Worm (Caenorhabditis elegans) whole organism, L1 larva: ENCODE measurements around the gene spat-1.

Experiments used
- C16A3.4 ChIP-seq: fragments of 150-350 bp; optimal IDR thresholded peaks from 2 replicates; lab custom pipeline; 2014; ENCODE audit warnings: missing biosample characterization, missing genetic modification characterization
- C34B4.2 ChIP-seq: sonication (generic microtip); optimal IDR thresholded peaks from 2 replicates; lab custom pipeline; 2017; ENCODE audit warnings: mild to moderate bottlenecking, missing genetic modification characterization, missing compliant biosample characterization
- F16B12.6 ChIP-seq: fragments of 150-350 bp; optimal IDR thresholded peaks from 2 replicates; lab custom pipeline; 2014; ENCODE audit warnings: missing biosample characterization, missing genetic modification characterization
- Y116A8C.19 ChIP-seq: sonication (generic microtip); optimal IDR thresholded peaks from 2 replicates; lab custom pipeline; 2016; ENCODE audit warnings: missing compliant biosample characterization, missing genetic modification characterization, borderline replicate concordance
- aly-2 ChIP-seq: fragments of 150-350 bp; optimal IDR thresholded peaks from 2 replicates; lab custom pipeline; 2014; ENCODE audit warnings: missing biosample characterization, missing genetic modification characterization
- blmp-1 ChIP-seq: fragments of 150-350 bp; optimal IDR thresholded peaks from 2 replicates; lab custom pipeline; 2014; ENCODE audit warnings: missing biosample characterization, missing genetic modification characterization
- dpl-1 ChIP-seq, 3 experiments: fragments of 150-350 bp in 2 of 3; sonication (generic microtip) in 1 of 3; optimal IDR thresholded peaks; 2 replicates each; lab custom pipeline; 2014 to 2017; ENCODE audit warnings: missing biosample characterization in 3 of 3, missing genetic modification characterization in 3 of 3, missing genetic modification reagents in 3 of 3
- efl-1 ChIP-seq, 4 experiments: fragments of 150-350 bp; optimal IDR thresholded peaks in 3 of 4; peaks in 1 of 4; 1 replicate in 1 of 4; 2 replicates in 3 of 4; lab custom pipeline; 2014; ENCODE audit warnings: missing biosample characterization in 2 of 4, missing genetic modification characterization in 2 of 4, missing genetic modification reagents in 2 of 4
- egl-13 ChIP-seq: sonication (generic microtip); optimal IDR thresholded peaks from 2 replicates; lab custom pipeline; 2016; ENCODE audit warnings: missing genotype, missing genetic modification reagents, missing genetic modification characterization, missing compliant biosample characterization
- elt-2 ChIP-seq: sonication (generic microtip); optimal IDR thresholded peaks from 2 replicates; lab custom pipeline; 2016; ENCODE audit warnings: missing genetic modification characterization, mild to moderate bottlenecking, inconsistent platforms, missing compliant biosample characterization, missing genetic modification reagents
- elt-3 ChIP-seq, 6 experiments: fragments of 150-350 bp in 1 of 6; sonication (generic microtip); optimal IDR thresholded peaks; 2 replicates each; lab custom pipeline; 2017 to 2018; ENCODE audit warnings: missing biosample characterization in 6 of 6, missing genetic modification characterization in 6 of 6, inconsistent platforms in 1 of 6
- fkh-10 ChIP-seq: sonication (generic microtip); optimal IDR thresholded peaks from 2 replicates; lab custom pipeline; 2017; ENCODE audit warnings: missing biosample characterization, missing genetic modification reagents, missing genetic modification characterization
- fos-1 ChIP-seq: fragments of 150-350 bp; optimal IDR thresholded peaks from 2 replicates; lab custom pipeline; 2014; ENCODE audit warnings: missing biosample characterization, missing genetic modification characterization
- irx-1 ChIP-seq: sonication (generic microtip); optimal IDR thresholded peaks from 2 replicates; lab custom pipeline; 2016; ENCODE audit warnings: missing genetic modification characterization, missing compliant biosample characterization
- isw-1 ChIP-seq: fragments of 200-800 bp; sonication (Bioruptor generic); IDR thresholded peaks from 2 replicates; pipeline ENCODE4 v1.3.6; 2022; ENCODE audit warnings: missing genetic modification characterization, missing compliant biosample characterization
- lin-13 ChIP-seq: fragments of 150-350 bp; optimal IDR thresholded peaks from 2 replicates; lab custom pipeline; 2014; ENCODE audit warnings: missing biosample characterization, missing genetic modification reagents, missing genetic modification characterization
- lin-14 ChIP-seq: fragments of 200-800 bp; sonication (Bioruptor generic); optimal IDR thresholded peaks from 2 replicates; lab custom pipeline; 2018; ENCODE audit warnings: mild to moderate bottlenecking, missing genetic modification characterization, moderate library complexity, missing compliant biosample characterization
- lin-15B ChIP-seq: fragments of 150-350 bp; sonication (generic microtip); optimal IDR thresholded peaks from 3 replicates; lab custom pipeline; 2014; ENCODE audit warnings: missing biosample characterization, missing genetic modification characterization
- lin-35 ChIP-seq, 2 experiments: fragments of 150-350 bp; optimal IDR thresholded peaks; 2 replicates each; lab custom pipeline; 2014; ENCODE audit warnings: missing biosample characterization in 2 of 2, missing genetic modification characterization in 2 of 2, missing genetic modification reagents in 2 of 2
- lir-3 ChIP-seq: sonication (generic microtip); optimal IDR thresholded peaks from 2 replicates; lab custom pipeline; 2016; ENCODE audit warnings: mild to moderate bottlenecking, missing genetic modification characterization, moderate library complexity, missing compliant biosample characterization; ENCODE audit not compliant: poor library complexity
- lsy-2 ChIP-seq, 2 experiments: fragments of 150-350 bp; optimal IDR thresholded peaks; 2 replicates each; lab custom pipeline; 2014; ENCODE audit warnings: missing biosample characterization in 2 of 2, missing genetic modification characterization in 2 of 2
- mdl-1 ChIP-seq, 2 experiments: fragments of 150-350 bp; optimal IDR thresholded peaks; 2 replicates each; lab custom pipeline; 2014 to 2017; ENCODE audit warnings: missing biosample characterization in 2 of 2, missing genetic modification characterization in 2 of 2, inconsistent platforms in 1 of 2
- nhr-47 ChIP-seq: sonication (generic microtip); optimal IDR thresholded peaks from 2 replicates; lab custom pipeline; 2016; ENCODE audit warnings: mild to moderate bottlenecking, missing genetic modification characterization, moderate library complexity, missing compliant biosample characterization
- nhr-71 ChIP-seq: sonication (generic microtip); optimal IDR thresholded peaks from 2 replicates; lab custom pipeline; 2016; ENCODE audit warnings: mild to moderate bottlenecking, missing genetic modification characterization, moderate library complexity, missing compliant biosample characterization
- nhr-85 ChIP-seq: sonication (generic microtip); peaks from one replicate; lab custom pipeline; 2016; ENCODE audit warnings: missing genetic modification characterization, inconsistent platforms, missing compliant biosample characterization
- nhr-90 ChIP-seq: sonication (generic microtip); optimal IDR thresholded peaks from 2 replicates; lab custom pipeline; 2016; ENCODE audit warnings: mild to moderate bottlenecking, missing genetic modification characterization, missing compliant biosample characterization; ENCODE audit not compliant: poor library complexity
- rnt-1 ChIP-seq: sonication (generic microtip); optimal IDR thresholded peaks from 2 replicates; lab custom pipeline; 2016; ENCODE audit warnings: mild to moderate bottlenecking, missing genetic modification characterization, moderate library complexity, missing compliant biosample characterization
- skn-1 ChIP-seq: fragments of 150-350 bp; optimal IDR thresholded peaks from 2 replicates; lab custom pipeline; 2014; ENCODE audit warnings: missing biosample characterization, missing genetic modification characterization
- snpc-4 ChIP-seq: fragments of 150-350 bp; optimal IDR thresholded peaks from 2 replicates; lab custom pipeline; 2014; ENCODE audit warnings: missing biosample characterization, missing genetic modification characterization
- snu-23 ChIP-seq: sonication (generic microtip); optimal IDR thresholded peaks from 2 replicates; lab custom pipeline; 2016; ENCODE audit warnings: missing genetic modification characterization, missing compliant biosample characterization
- swsn-7 ChIP-seq: sonication (generic microtip); optimal IDR thresholded peaks from 2 replicates; lab custom pipeline; 2016; ENCODE audit warnings: missing genetic modification characterization, missing compliant biosample characterization
- tbx-2 ChIP-seq: sonication (generic microtip); optimal IDR thresholded peaks from 2 replicates; lab custom pipeline; 2016; ENCODE audit warnings: missing genetic modification characterization, missing compliant biosample characterization
- unc-130 ChIP-seq: fragments of 150-350 bp; optimal IDR thresholded peaks from 2 replicates; lab custom pipeline; 2017; ENCODE audit warnings: missing biosample characterization, missing genetic modification characterization, inconsistent platforms
- unc-86 ChIP-seq: sonication (generic microtip); optimal IDR thresholded peaks from 2 replicates; lab custom pipeline; 2016; ENCODE audit warnings: missing genetic modification characterization, missing compliant biosample characterization
- zip-4 ChIP-seq: fragments of 200-800 bp; sonication (Bioruptor generic); optimal IDR thresholded peaks from 2 replicates; lab custom pipeline; 2018; ENCODE audit warnings: mild to moderate bottlenecking, missing genetic modification characterization, moderate library complexity, missing compliant biosample characterization
- ztf-11 ChIP-seq, 2 experiments: sonication (generic microtip); optimal IDR thresholded peaks; 2 replicates each; lab custom pipeline; 2016 to 2017; ENCODE audit warnings: missing genetic modification characterization in 2 of 2, missing biosample characterization in 1 of 2, missing compliant biosample characterization in 1 of 2

Gene spat-1

ce11 chrII:14561549-14562115 is 33.1 kb downstream of the spat-1 start, which contains the start of gene mog-4 (continued):
- TF ChIP-seq elt-2 (tag; lab: Kevin White, UChicago) (peak; percentile 86), C34B4.2 (tag; lab: Kevin White, UChicago) (peak; percentile 54), nhr-90 (peak; percentile 98), lin-13 (GFP tag; lab: Kevin White, UChicago) (peak; percentile 71), tbx-2 (peak; percentile 97), skn-1 (tag; lab: Kevin White, UChicago) (peak; percentile 33), C16A3.4 (tag; lab: Kevin White, UChicago) (peak; percentile 82), lsy-2 (tag; optimal IDR thresholded peaks at IDR 0.05; lab: Kevin White, UChicago) (peak; percentile 98), snpc-4 (tag; lab: Kevin White, UChicago) (peak; percentile 77), aly-2 (tag; lab: Kevin White, UChicago) (peak; percentile 45), dpl-1 (GFP tag; optimal IDR thresholded peaks at IDR 0.05; lab: Kevin White, UChicago) (peak; percentile 74 to 83 (median 77)), lin-15B (peak; percentile 73), mdl-1 (tag; optimal IDR thresholded peaks at IDR 0.05; lab: Kevin White, UChicago) (peak in 1 of 2 experiments; percentile 81), unc-130 (tag; lab: Kevin White, UChicago) (peak; percentile 81), zip-4 (GFP tag; lab: Kevin White, UChicago) (peak; percentile 85), snu-23 (GFP tag; lab: Kevin White, UChicago) (peak; percentile 98)

- TF ChIP-seq nhr-47 (tag; lab: Kevin White, UChicago) (peak; percentile 34), dpl-1 (GFP tag; optimal IDR thresholded peaks at IDR 0.05; lab: Kevin White, UChicago) (peak in 1 of 3 experiments; percentile 38), lin-35 (GFP tag; optimal IDR thresholded peaks at IDR 0.05; lab: Kevin White, UChicago) (peak in 1 of 2 experiments; percentile 31), lin-14 (GFP tag; lab: Kevin White, UChicago) (peak; percentile 21), efl-1 (optimal IDR thresholded peaks at IDR 0.05; lab: Kevin White, UChicago) (peak; percentile 31 to 45), efl-1 (GFP tag; optimal IDR thresholded peaks at IDR 0.05 in 1 of 2; lab: Kevin White, UChicago) (peak in 1 of 2 experiments; percentile 91), ztf-11 (tag; optimal IDR thresholded peaks at IDR 0.05; lab: Kevin White, UChicago) (peak in 1 of 2 experiments; percentile 14), lsy-2 (tag; optimal IDR thresholded peaks at IDR 0.05; lab: Kevin White, UChicago) (peak; percentile 78 to 95), F16B12.6 (tag; lab: Kevin White, UChicago) (peak; percentile 57), lir-3 (tag; lab: Kevin White, UChicago) (peak; percentile 47), nhr-85 (tag; lab: Kevin White, UChicago) (peak; percentile 44), C16A3.4 (tag; lab: Kevin White, UChicago) (peak; percentile 6), snu-23 (GFP tag; lab: Kevin White, UChicago) (peak; percentile 8), nhr-90 (peak; percentile 6), nhr-71 (tag; lab: Kevin White, UChicago) (peak; percentile 43), isw-1 (GFP tag; lab: Robert Waterston, UW) (peak; percentile 21; the same call in 1 of the 2 replicates), rnt-1 (tag; lab: Kevin White, UChicago) (peak; percentile 26)
These were observed 35.3 kb downstream of the spat-1 start for ce11 chrII:14563766-14564370.

- TF ChIP-seq fos-1 (tag; lab: Kevin White, UChicago) (no peak), blmp-1 (tag; lab: Kevin White, UChicago) (peak; percentile 66)
These were observed 39.3 kb downstream of the spat-1 start for ce11 chrII:14567811-14568210.

ce11 chrII:14569322-14569721 is 40.8 kb downstream of the spat-1 start:
- peak; percentile 3 for TF ChIP-seq skn-1 (tag; lab: Kevin White, UChicago)
- TF ChIP-seq lsy-2 (tag; optimal IDR thresholded peaks at IDR 0.05; lab: Kevin White, UChicago) = peak; percentile 11 to 33
- peak; percentile 22 for TF ChIP-seq swsn-7 (tag; lab: Kevin White, UChicago)
- peak; percentile 48 for TF ChIP-seq nhr-85 (tag; lab: Kevin White, UChicago)
- peak; percentile 50 for TF ChIP-seq tbx-2
- TF ChIP-seq lir-3 (tag; lab: Kevin White, UChicago) = no peak
- TF ChIP-seq nhr-47 (tag; lab: Kevin White, UChicago) = peak; percentile 36
- TF ChIP-seq Y116A8C.19 (tag; lab: Kevin White, UChicago) = no peak
- peak; percentile 41 for TF ChIP-seq egl-13 (tag; lab: Kevin White, UChicago)
- TF ChIP-seq elt-2 (tag; lab: Kevin White, UChicago) = no peak
- TF ChIP-seq irx-1 (tag; lab: Kevin White, UChicago) = peak; percentile 53
- peak; percentile 32 to 70 for TF ChIP-seq efl-1 (optimal IDR thresholded peaks at IDR 0.05; lab: Kevin White, UChicago)
- peak; percentile 9 to 66 for TF ChIP-seq efl-1 (GFP tag; optimal IDR thresholded peaks at IDR 0.05 in 1 of 2; lab: Kevin White, UChicago)
- peak; percentile 11 for TF ChIP-seq unc-86 (tag; lab: Kevin White, UChicago)
- peak; percentile 40 for TF ChIP-seq blmp-1 (tag; lab: Kevin White, UChicago)
- TF ChIP-seq elt-3 (tag; optimal IDR thresholded peaks at IDR 0.05; lab: Kevin White, UChicago) = no peak
- TF ChIP-seq nhr-71 (tag; lab: Kevin White, UChicago) = peak; percentile 48
- TF ChIP-seq fkh-10 (GFP tag; lab: Kevin White, UChicago) = peak; percentile 68
- peak; percentile 83 for TF ChIP-seq lin-14 (GFP tag; lab: Kevin White, UChicago)
- peak; percentile 20 for TF ChIP-seq isw-1 (GFP tag; lab: Robert Waterston, UW)
- TF ChIP-seq, all 84 proteins: peak for 15
